Fruit fly (Drosophila melanogaster) whole organism, wandering third instar larva: ENCODE measurements around the gene CG9674.

Experiments
- Abd-B ChIP-seq: fragments of >200 bp; optimal IDR thresholded peaks from 2 replicates; lab custom pipeline; 2017; ENCODE audit warnings: missing biosample characterization, missing genetic modification characterization
- CG32264 ChIP-seq: fragments of 200-800 bp; sonication (Bioruptor generic); optimal IDR thresholded peaks from 2 replicates; lab custom pipeline; 2016; ENCODE audit warnings: missing biosample characterization, missing genetic modification characterization
- CG9705 ChIP-seq: fragments of 200-800 bp; sonication (Bioruptor generic); optimal IDR thresholded peaks from 2 replicates; lab custom pipeline; 2018; ENCODE audit warnings: missing biosample characterization, mild to moderate bottlenecking, missing genetic modification characterization
- CrebA ChIP-seq: fragments of 200-800 bp; sonication (Bioruptor generic); optimal IDR thresholded peaks from 2 replicates; lab custom pipeline; 2016; ENCODE audit warnings: missing biosample characterization, mild to moderate bottlenecking, missing genetic modification characterization, borderline replicate concordance
- Dfd ChIP-seq: fragments of >200 bp; optimal IDR thresholded peaks from 2 replicates; lab custom pipeline; 2017; ENCODE audit warnings: missing biosample characterization, missing genetic modification characterization
- Dif ChIP-seq: fragments of 200-275, 200-300 bp; sonication (Bioruptor generic); optimal IDR thresholded peaks from 2 replicates; lab custom pipeline; 2018; ENCODE audit warnings: missing biosample characterization, missing genetic modification characterization; ENCODE audit not compliant: partially characterized antibody
- GATAd ChIP-seq: sonication (Bioruptor generic); optimal IDR thresholded peaks from 2 replicates; lab custom pipeline; 2016; ENCODE audit warnings: missing biosample characterization, missing genetic modification characterization
- HLH106 ChIP-seq: fragments of 200-800 bp; optimal IDR thresholded peaks from 3 replicates; lab custom pipeline; 2019; ENCODE audit warnings: missing biosample characterization, mild to moderate bottlenecking, missing genetic modification characterization, moderate library complexity
- Hnf4 ChIP-seq: fragments of 200-800 bp; sonication (Bioruptor generic); optimal IDR thresholded peaks from 2 replicates; lab custom pipeline; 2016; ENCODE audit warnings: missing biosample characterization, mild to moderate bottlenecking, missing genetic modification characterization
- Hr78 ChIP-seq: fragments of >200 bp; optimal IDR thresholded peaks from 2 replicates; lab custom pipeline; 2017; ENCODE audit warnings: missing biosample characterization, missing genetic modification characterization
- Hr83 ChIP-seq: fragments of 200-300 bp; sonication (Bioruptor generic); optimal IDR thresholded peaks from 2 replicates; lab custom pipeline; 2016; ENCODE audit warnings: missing biosample characterization, mild to moderate bottlenecking, missing genetic modification characterization, moderate library complexity; ENCODE audit not compliant: poor library complexity, severe bottlenecking
- Jra ChIP-seq: sonication (Bioruptor generic); optimal IDR thresholded peaks from 2 replicates; lab custom pipeline; 2016; ENCODE audit warnings: missing biosample characterization, missing genetic modification characterization
- Mio ChIP-seq: sonication (Bioruptor generic); optimal IDR thresholded peaks from 2 replicates; lab custom pipeline; 2016; ENCODE audit warnings: missing biosample characterization, missing genetic modification characterization
- Myc ChIP-seq: fragments of >200 bp; optimal IDR thresholded peaks from 2 replicates; lab custom pipeline; 2017
- N ChIP-seq: fragments of >200 bp; optimal IDR thresholded peaks from 2 replicates; lab custom pipeline; 2018; ENCODE audit warnings: missing biosample characterization, missing external identifiers, missing genetic modification characterization
- OdsH ChIP-seq: fragments of 200-800 bp; sonication (Bioruptor generic); optimal IDR thresholded peaks from 2 replicates; lab custom pipeline; 2016; ENCODE audit warnings: missing biosample characterization, mild to moderate bottlenecking, missing genetic modification characterization
- Rel ChIP-seq, 2 experiments: fragments of 200-800 bp; sonication (Bioruptor generic) in 1 of 2; optimal IDR thresholded peaks; 2 replicates in 1 of 2; 3 replicates in 1 of 2; lab custom pipeline; 2016 to 2019; ENCODE audit warnings: mild to moderate bottlenecking in 2 of 2, missing biosample characterization in 2 of 2, missing genetic modification characterization in 2 of 2, moderate library complexity in 1 of 2
- Sp1 ChIP-seq: fragments of 200-800 bp; sonication (Bioruptor generic); optimal IDR thresholded peaks from 3 replicates; lab custom pipeline; 2019; ENCODE audit warnings: missing biosample characterization, mild to moderate bottlenecking, missing genetic modification characterization, moderate library complexity
- Vsx2 ChIP-seq: fragments of 200-300, 225-300 bp; sonication (Bioruptor generic); optimal IDR thresholded peaks from 2 replicates; lab custom pipeline; 2018; ENCODE audit warnings: missing biosample characterization, missing genetic modification characterization; ENCODE audit not compliant: partially characterized antibody
- br ChIP-seq: fragments of 200-800 bp; sonication (Bioruptor generic); optimal IDR thresholded peaks from 2 replicates; lab custom pipeline; 2016; ENCODE audit warnings: missing biosample characterization, missing genetic modification characterization
- brk ChIP-seq: fragments of 200-800 bp; sonication (Bioruptor generic); optimal IDR thresholded peaks from 2 replicates; lab custom pipeline; 2016; ENCODE audit warnings: missing biosample characterization, mild to moderate bottlenecking, missing genetic modification characterization
- dl ChIP-seq, 2 experiments: fragments of 175-275, 200-275 bp in 1 of 2; fragments of 200-275 bp in 1 of 2; sonication (Bioruptor generic); optimal IDR thresholded peaks; lab custom pipeline; 2018; ENCODE audit warnings: mild to moderate bottlenecking in 2 of 2, missing biosample characterization in 2 of 2, missing genetic modification characterization in 2 of 2, moderate library complexity in 2 of 2; ENCODE audit not compliant: partially characterized antibody in 2 of 2, insufficient read depth in 1 of 2
- dmrt93B ChIP-seq: fragments of 200-800 bp; sonication (Bioruptor generic); optimal IDR thresholded peaks from 2 replicates; lab custom pipeline; 2018; ENCODE audit warnings: missing biosample characterization, mild to moderate bottlenecking, missing genetic modification characterization
- dsf ChIP-seq: sonication (Bioruptor generic); optimal IDR thresholded peaks from 2 replicates; lab custom pipeline; 2016; ENCODE audit warnings: missing biosample characterization, missing genetic modification characterization, borderline replicate concordance
- ey ChIP-seq: fragments of 200-800 bp; sonication (Bioruptor generic); optimal IDR thresholded peaks from 2 replicates; lab custom pipeline; 2016; ENCODE audit warnings: missing biosample characterization, missing genetic modification characterization
- foxo ChIP-seq, 2 experiments: fragments of 200-800 bp; sonication (Bioruptor generic); optimal IDR thresholded peaks; 2 replicates in 1 of 2; 3 replicates in 1 of 2; lab custom pipeline; 2016 to 2017; ENCODE audit warnings: missing biosample characterization in 2 of 2, missing genetic modification characterization in 2 of 2
- fru ChIP-seq: fragments of 200-800 bp; sonication (Bioruptor generic); optimal IDR thresholded peaks from 3 replicates; lab custom pipeline; 2016; ENCODE audit warnings: missing biosample characterization, mild to moderate bottlenecking, missing genetic modification characterization
- h ChIP-seq: fragments of 200-800 bp; sonication (Bioruptor generic); optimal IDR thresholded peaks from 3 replicates; lab custom pipeline; 2016; ENCODE audit warnings: missing biosample characterization, mild to moderate bottlenecking, missing genetic modification characterization
- jim ChIP-seq: fragments of 175-275, 200-325 bp; sonication (Bioruptor generic); optimal IDR thresholded peaks from 2 replicates; lab custom pipeline; 2016; ENCODE audit warnings: missing biosample characterization, mild to moderate bottlenecking, missing genetic modification characterization
- lola ChIP-seq: fragments of >200 bp; optimal IDR thresholded peaks from 2 replicates; lab custom pipeline; 2017; ENCODE audit warnings: missing biosample characterization, missing genetic modification characterization
- pan ChIP-seq: fragments of >200 bp; optimal IDR thresholded peaks from 2 replicates; lab custom pipeline; 2017
- psq ChIP-seq: fragments of 200-800 bp; sonication (Bioruptor generic); optimal IDR thresholded peaks from 3 replicates; lab custom pipeline; 2017; ENCODE audit warnings: missing biosample characterization, mild to moderate bottlenecking, missing genetic modification characterization, moderate library complexity
- rgr ChIP-seq: fragments of 200-800 bp; sonication (Bioruptor generic); optimal IDR thresholded peaks from 3 replicates; lab custom pipeline; 2016; ENCODE audit warnings: missing biosample characterization, mild to moderate bottlenecking, missing genetic modification characterization
- sage ChIP-seq: fragments of 200-800 bp; sonication (Bioruptor generic); optimal IDR thresholded peaks from 2 replicates; lab custom pipeline; 2016; ENCODE audit warnings: missing biosample characterization, mild to moderate bottlenecking, missing genetic modification characterization
- sv ChIP-seq: fragments of 200-800 bp; sonication (Bioruptor generic); optimal IDR thresholded peaks from 3 replicates; lab custom pipeline; 2016; ENCODE audit warnings: missing biosample characterization, missing genetic modification characterization
- tai ChIP-seq: sonication (Bioruptor generic); optimal IDR thresholded peaks from 2 replicates; lab custom pipeline; 2016; ENCODE audit warnings: missing biosample characterization, missing genetic modification characterization
- usp ChIP-seq: fragments of >200 bp; optimal IDR thresholded peaks from 2 replicates; lab custom pipeline; 2017; ENCODE audit warnings: missing biosample characterization, missing genetic modification characterization
- woc ChIP-seq: sonication (Bioruptor generic); optimal IDR thresholded peaks from 2 replicates; lab custom pipeline; 2016; ENCODE audit warnings: missing biosample characterization, mild to moderate bottlenecking, missing genetic modification characterization

Gene CG9674

DNA sequence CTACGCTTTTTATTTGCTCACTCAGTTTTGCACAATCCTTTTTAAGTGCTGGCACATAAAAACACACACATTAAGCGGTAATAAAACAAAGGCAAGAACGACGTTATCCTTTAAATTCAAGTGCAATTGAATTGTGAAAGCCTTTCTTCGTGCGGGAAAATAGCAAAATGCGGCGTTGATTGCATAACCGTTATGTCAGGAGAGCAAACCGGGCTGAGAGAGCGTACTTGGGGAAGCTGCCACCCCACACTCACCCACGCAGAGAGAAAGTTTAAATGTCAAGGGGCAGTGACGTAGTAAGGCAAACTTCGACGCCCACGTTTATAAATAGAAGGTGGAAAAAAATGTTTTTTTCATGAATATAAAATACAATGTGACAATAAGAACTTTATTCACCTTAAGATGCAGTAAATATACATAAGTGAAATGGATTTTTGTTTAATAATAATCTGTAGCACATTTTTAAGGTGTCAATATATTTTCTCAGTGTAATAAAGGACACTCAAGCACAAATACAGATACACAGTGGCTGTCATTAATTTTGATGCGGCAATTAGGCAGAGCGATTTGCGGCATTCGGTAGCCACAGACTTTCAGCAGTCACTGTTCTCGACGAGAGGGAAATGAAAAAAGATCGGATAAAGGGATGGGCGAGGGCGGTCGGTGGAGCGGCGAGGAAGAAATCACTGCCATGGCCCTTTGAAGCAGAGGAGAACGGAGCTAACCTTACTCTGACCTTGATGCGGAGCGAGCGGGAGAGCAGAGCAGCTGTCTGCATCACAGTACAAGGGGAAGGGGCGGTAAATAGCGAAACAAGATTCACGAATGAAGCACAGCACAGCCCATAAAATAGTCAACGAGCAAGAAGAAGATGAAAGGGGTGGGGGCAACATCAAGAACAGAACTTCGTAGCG is 1.5 kb downstream of the CG9674 start:
- TF ChIP-seq br (peak; percentile 24), usp (no peak), GATAd (GFP tag; lab: Kevin White, UChicago) (no peak), Hr83 (GFP tag; lab: Kevin White, UChicago) (no peak), rgr (GFP tag; lab: Kevin White, UChicago) (peak; percentile 37), HLH106 (tag; lab: Kevin White, UChicago) (peak; percentile 23), Hnf4 (peak; percentile 20), fru (GFP tag; lab: Kevin White, UChicago) (peak; percentile 58), Dif (GFP tag; lab: Kevin White, UChicago) (no peak), foxo (GFP tag; optimal IDR thresholded peaks at IDR 0.05; lab: Kevin White, UChicago) (peak in 1 of 2 experiments; percentile 29), brk (no peak), dl (GFP tag; optimal IDR thresholded peaks at IDR 0.05; lab: Kevin White, UChicago; ENCODE audit: insufficient read depth in 1 of 2, partially characterized antibody in 2 of 2) (no peak), OdsH (peak; percentile 44), woc (GFP tag; lab: Kevin White, UChicago) (peak; percentile 14), h (GFP tag; lab: Kevin White, UChicago) (peak; percentile 49), tai (GFP tag; lab: Kevin White, UChicago) (peak; percentile 6), CG32264 (GFP tag; lab: Kevin White, UChicago) (peak; percentile 9)

DNA sequence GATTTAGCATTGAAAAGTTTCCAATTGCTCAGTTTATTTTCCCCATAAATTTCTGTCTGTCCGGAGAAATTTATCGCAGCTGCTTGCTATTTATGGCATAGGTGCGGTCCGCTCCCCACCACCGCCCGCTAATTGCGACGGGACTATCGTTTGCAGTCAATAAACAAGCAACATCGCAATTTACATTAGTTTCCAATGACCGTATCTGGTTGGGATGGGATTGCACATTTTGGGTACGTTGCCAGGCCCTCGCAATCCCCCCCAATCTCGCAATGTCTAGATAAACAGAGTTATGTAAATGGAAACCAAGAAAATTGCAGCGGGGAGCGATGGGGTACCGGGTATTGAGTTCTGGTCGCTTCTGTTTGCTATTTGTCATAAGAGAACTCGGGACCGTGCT is 2.9 kb downstream of the CG9674 start, which contains the start of gene nudC:
Gene nudC (plus strand): TSS at position 368 of the 400 bp plus-strand sequence.
- TF ChIP-seq Rel (GFP tag; optimal IDR thresholded peaks at IDR 0.05; lab: Kevin White, UChicago), result no peak
- TF ChIP-seq Rel (tag; optimal IDR thresholded peaks at IDR 0.05; lab: Kevin White, UChicago), result peak; percentile 9
- no peak for TF ChIP-seq Jra (GFP tag; lab: Kevin White, UChicago)

DNA sequence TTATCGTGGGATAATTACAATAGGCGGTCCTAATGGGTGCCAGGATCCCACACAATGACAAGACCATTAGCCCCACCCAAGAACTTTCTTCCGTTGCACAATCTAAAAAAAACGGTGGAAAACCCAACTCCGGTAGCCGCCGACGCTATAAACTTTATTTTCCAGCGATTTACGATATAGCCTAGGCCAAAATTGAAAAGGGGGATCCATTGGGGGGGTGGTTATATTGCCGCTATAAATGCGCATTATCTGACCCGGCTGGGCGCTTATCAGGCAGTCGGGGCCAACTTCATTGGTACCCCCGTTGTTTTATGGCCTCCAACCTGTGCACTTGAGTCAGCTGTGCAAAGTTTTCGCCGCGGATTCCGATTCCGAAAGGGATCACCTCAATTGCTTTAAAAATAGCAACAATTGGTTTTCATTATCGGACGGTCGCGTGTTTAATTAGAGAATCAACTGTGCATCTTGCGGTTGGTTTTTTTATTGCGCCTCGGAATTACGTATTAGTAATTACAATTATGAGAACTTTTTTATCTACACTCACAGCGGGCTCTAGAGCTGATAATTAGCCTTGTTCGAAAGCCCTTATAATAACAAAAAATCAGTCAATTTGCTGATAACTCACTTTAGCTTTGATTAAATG is 3.7 kb downstream of the CG9674 start:
- TF ChIP-seq sv (no peak), Hr83 (GFP tag; lab: Kevin White, UChicago) (peak; percentile 48), Sp1 (GFP tag; lab: Kevin White, UChicago) (peak; percentile 73), Hnf4 (peak; percentile 43), OdsH (peak; percentile 25), dmrt93B (GFP tag; lab: Kevin White, UChicago) (no peak), jim (GFP tag; lab: Kevin White, UChicago) (no peak), sage (no peak), GATAd (GFP tag; lab: Kevin White, UChicago) (no peak), psq (GFP tag; lab: Kevin White, UChicago) (no peak), HLH106 (tag; lab: Kevin White, UChicago) (peak; percentile 59), Vsx2 (GFP tag; lab: Kevin White, UChicago) (no peak), rgr (GFP tag; lab: Kevin White, UChicago) (peak; percentile 54), Mio (GFP tag; lab: Kevin White, UChicago) (peak; percentile 16), Myc (lab: Kevin White, UChicago) (no peak), lola (no peak), brk (no peak), Jra (GFP tag; lab: Kevin White, UChicago) (no peak), br (peak; percentile 90), CrebA (GFP tag; lab: Kevin White, UChicago) (peak; percentile 84), Hr78 (GFP tag; lab: Kevin White, UChicago) (no peak), h (GFP tag; lab: Kevin White, UChicago) (peak; percentile 72), dsf (no peak), CG9705 (GFP tag; lab: Kevin White, UChicago) (peak; percentile 7), woc (GFP tag; lab: Kevin White, UChicago) (no peak), tai (GFP tag; lab: Kevin White, UChicago) (no peak), fru (GFP tag; lab: Kevin White, UChicago) (peak; percentile 52), Dfd (GFP tag; lab: Kevin White, UChicago) (no peak), Rel (GFP tag; optimal IDR thresholded peaks at IDR 0.05; lab: Kevin White, UChicago) (no peak), Rel (tag; optimal IDR thresholded peaks at IDR 0.05; lab: Kevin White, UChicago) (peak; percentile 81), Abd-B (GFP tag; lab: Kevin White, UChicago) (no peak), pan (no peak), dl (GFP tag; optimal IDR thresholded peaks at IDR 0.05; lab: Kevin White, UChicago; ENCODE audit: insufficient read depth in 1 of 2, partially characterized antibody in 2 of 2) (peak in 1 of 2 experiments; percentile 69), CG32264 (GFP tag; lab: Kevin White, UChicago) (no peak), usp (no peak), ey (GFP tag; lab: Kevin White, UChicago) (no peak), foxo (GFP tag; optimal IDR thresholded peaks at IDR 0.05; lab: Kevin White, UChicago) (peak; percentile 22 to 27), N (GFP tag; lab: Kevin White, UChicago) (no peak), Dif (GFP tag; lab: Kevin White, UChicago) (no peak)
